Worm (Caenorhabditis elegans) whole organism, L3 larva: ENCODE results near the gene twk-20.

Experiments used
- ZK546.5 ChIP-seq: sonication (generic microtip); optimal IDR thresholded peaks from 2 replicates; lab custom pipeline; 2017; ENCODE audit warnings: missing biosample characterization, missing genetic modification characterization
- aly-2 ChIP-seq: fragments of 150-350 bp; optimal IDR thresholded peaks from 2 replicates; lab custom pipeline; 2014; ENCODE audit warnings: missing biosample characterization, missing genetic modification characterization
- ama-1 ChIP-seq: fragments of 150-350 bp; optimal IDR thresholded peaks from 2 replicates; lab custom pipeline; 2018
- ceh-16 ChIP-seq: sonication (generic microtip); optimal IDR thresholded peaks from 2 replicates; lab custom pipeline; 2017; ENCODE audit warnings: missing biosample characterization, missing genetic modification characterization
- ceh-82 ChIP-seq: fragments of 150-350 bp; optimal IDR thresholded peaks from 2 replicates; lab custom pipeline; 2014; ENCODE audit warnings: missing biosample characterization, missing genetic modification characterization
- daf-12 ChIP-seq: fragments of 150-350 bp; optimal IDR thresholded peaks from 2 replicates; lab custom pipeline; 2014; ENCODE audit warnings: missing biosample characterization, missing genetic modification reagents, missing genetic modification characterization
- egl-5 ChIP-seq: fragments of 150-350 bp; optimal IDR thresholded peaks from 2 replicates; lab custom pipeline; 2017; ENCODE audit warnings: missing biosample characterization, missing genetic modification reagents, missing genetic modification characterization, inconsistent platforms
- elt-1 ChIP-seq: fragments of 150-350 bp; optimal IDR thresholded peaks from 2 replicates; lab custom pipeline; 2014; ENCODE audit warnings: missing biosample characterization, missing genetic modification characterization
- elt-2 ChIP-seq: sonication (generic microtip); optimal IDR thresholded peaks from 2 replicates; lab custom pipeline; 2016; ENCODE audit warnings: missing genetic modification reagents, mild to moderate bottlenecking, missing genetic modification characterization, missing compliant biosample characterization
- elt-3 ChIP-seq, 3 experiments: fragments of 150-350 bp in 1 of 3; sonication (generic microtip) in 2 of 3; optimal IDR thresholded peaks; 2 replicates in 2 of 3; 4 replicates in 1 of 3; lab custom pipeline; 2014 to 2017; ENCODE audit warnings: missing biosample characterization in 3 of 3, missing genetic modification characterization in 3 of 3
- fkh-10 ChIP-seq: sonication (generic microtip); optimal IDR thresholded peaks from 2 replicates; lab custom pipeline; 2017; ENCODE audit warnings: missing biosample characterization, missing genetic modification reagents, missing genetic modification characterization
- fkh-2 ChIP-seq: fragments of 150-350 bp; optimal IDR thresholded peaks from 2 replicates; lab custom pipeline; 2014; ENCODE audit warnings: missing biosample characterization, missing genetic modification reagents, missing genetic modification characterization
- fos-1 ChIP-seq: fragments of 150-350 bp; optimal IDR thresholded peaks from 2 replicates; lab custom pipeline; 2014; ENCODE audit warnings: missing biosample characterization, missing genetic modification characterization
- hmg-11 ChIP-seq: sonication (generic microtip); optimal IDR thresholded peaks from 2 replicates; lab custom pipeline; 2016; ENCODE audit warnings: missing genetic modification characterization, missing compliant biosample characterization
- jun-1 ChIP-seq: fragments of 150-350 bp; optimal IDR thresholded peaks from 2 replicates; lab custom pipeline; 2014; ENCODE audit warnings: missing biosample characterization, missing genetic modification reagents, missing genetic modification characterization
- lin-15B ChIP-seq: fragments of 150-350 bp; optimal IDR thresholded peaks from 2 replicates; lab custom pipeline; 2014; ENCODE audit warnings: missing biosample characterization, missing genetic modification characterization
- lin-39 ChIP-seq: fragments of 150-350 bp; optimal IDR thresholded peaks from 2 replicates; lab custom pipeline; 2018; ENCODE audit warnings: missing biosample characterization, missing genetic modification reagents, missing genetic modification characterization
- lsy-12 ChIP-seq: sonication (generic microtip); optimal IDR thresholded peaks from 2 replicates; lab custom pipeline; 2016; ENCODE audit warnings: mild to moderate bottlenecking, missing genetic modification characterization, missing compliant biosample characterization
- nfya-1 ChIP-seq: sonication (generic microtip); optimal IDR thresholded peaks from 2 replicates; lab custom pipeline; 2017; ENCODE audit warnings: missing genetic modification characterization, mild to moderate bottlenecking, missing compliant biosample characterization, antibody characterized with exemption, moderate library complexity; ENCODE audit not compliant: insufficient read depth
- nhr-11 ChIP-seq: fragments of 150-350 bp; optimal IDR thresholded peaks from 2 replicates; lab custom pipeline; 2014; ENCODE audit warnings: missing biosample characterization, missing genetic modification characterization
- nhr-12 ChIP-seq: fragments of 150-350 bp; optimal IDR thresholded peaks from 2 replicates; lab custom pipeline; 2014; ENCODE audit warnings: missing biosample characterization, missing genetic modification characterization
- nhr-23 ChIP-seq: fragments of 150-350 bp; optimal IDR thresholded peaks from 2 replicates; lab custom pipeline; 2014; ENCODE audit warnings: missing biosample characterization, missing genetic modification reagents, missing genetic modification characterization
- nhr-25 ChIP-seq: sonication (generic microtip); optimal IDR thresholded peaks from 2 replicates; lab custom pipeline; 2017; ENCODE audit warnings: missing biosample characterization, missing genetic modification characterization
- nhr-28 ChIP-seq: fragments of 150-350 bp; optimal IDR thresholded peaks from 2 replicates; lab custom pipeline; 2014; ENCODE audit warnings: missing biosample characterization, missing genetic modification characterization
- nhr-43 ChIP-seq: sonication (generic microtip); optimal IDR thresholded peaks from 2 replicates; lab custom pipeline; 2016; ENCODE audit warnings: mild to moderate bottlenecking, missing genetic modification characterization, missing compliant biosample characterization; ENCODE audit not compliant: poor library complexity, severe bottlenecking
- nhr-67 ChIP-seq: fragments of 150-350 bp; optimal IDR thresholded peaks from 2 replicates; lab custom pipeline; 2014; ENCODE audit warnings: missing biosample characterization, missing genetic modification characterization
- nhr-76 ChIP-seq: fragments of 150-350 bp; sonication (generic microtip); optimal IDR thresholded peaks from 5 replicates; lab custom pipeline; 2014; ENCODE audit warnings: missing biosample characterization, missing genetic modification characterization
- pha-4 ChIP-seq: fragments of 150-350 bp; optimal IDR thresholded peaks from 2 replicates; lab custom pipeline; 2014; ENCODE audit warnings: missing biosample characterization, missing genetic modification reagents, missing genetic modification characterization
- pqm-1 ChIP-seq: fragments of 150-350 bp; optimal IDR thresholded peaks from 2 replicates; lab custom pipeline; 2017; ENCODE audit warnings: missing biosample characterization, missing genetic modification characterization, inconsistent platforms
- sea-2 ChIP-seq: fragments of 150-350 bp; sonication (generic microtip); optimal IDR thresholded peaks from 4 replicates; lab custom pipeline; 2014; ENCODE audit warnings: missing biosample characterization, missing genetic modification reagents, missing genetic modification characterization
- skn-1 ChIP-seq: fragments of 150-350 bp; optimal IDR thresholded peaks from 2 replicates; lab custom pipeline; 2014; ENCODE audit warnings: missing biosample characterization, missing genetic modification characterization
- snpc-4 ChIP-seq: fragments of 150-350 bp; optimal IDR thresholded peaks from 2 replicates; lab custom pipeline; 2014; ENCODE audit warnings: missing biosample characterization, missing genetic modification characterization
- tbx-2 ChIP-seq: sonication (generic microtip); optimal IDR thresholded peaks from 2 replicates; lab custom pipeline; 2016; ENCODE audit warnings: mild to moderate bottlenecking, missing genetic modification characterization, missing compliant biosample characterization
- unc-62 ChIP-seq: fragments of 150-350 bp; sonication (generic microtip); optimal IDR thresholded peaks from 4 replicates; lab custom pipeline; 2014; ENCODE audit warnings: missing biosample characterization, missing genetic modification reagents, missing genetic modification characterization
- zag-1 ChIP-seq: fragments of 150-350 bp; optimal IDR thresholded peaks from 2 replicates; lab custom pipeline; 2014; ENCODE audit warnings: missing biosample characterization, missing genetic modification characterization
- ztf-11 ChIP-seq: fragments of 150-350 bp; optimal IDR thresholded peaks from 2 replicates; lab custom pipeline; 2014; ENCODE audit warnings: missing biosample characterization, missing genetic modification characterization

Gene twk-20

DNA sequence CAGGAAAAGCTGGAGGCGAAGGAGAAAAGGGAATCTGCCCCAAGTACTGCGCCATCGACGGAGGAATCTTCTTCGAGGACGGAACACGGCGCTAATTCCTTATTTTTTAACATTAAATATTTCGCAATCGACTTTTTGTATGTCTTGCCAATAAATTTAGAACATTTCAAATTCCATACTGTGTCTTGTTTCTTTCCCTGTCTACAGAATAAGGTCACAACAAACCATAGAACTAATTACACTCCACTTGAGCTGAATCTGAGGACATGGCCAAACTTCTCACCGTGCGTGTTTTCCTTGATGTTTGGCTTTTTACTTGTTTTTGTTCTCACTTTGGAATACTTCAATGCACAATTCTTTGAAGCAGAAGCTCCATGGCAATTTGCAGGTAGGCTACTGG, 47.3 kb upstream of the twk-20 start, which contains the start of gene F54B11.4:
Gene F54B11.4, plus strand, starts transcription at position 301 of the 400 bp plus-strand sequence.
- TF ChIP-seq daf-12 (tag; lab: Kevin White, UChicago) (no peak), snpc-4 (no peak), skn-1 (tag; lab: Kevin White, UChicago) (no peak), nhr-23 (tag; lab: Kevin White, UChicago) (no peak), zag-1 (tag; lab: Kevin White, UChicago) (no peak), elt-3 (tag; optimal IDR thresholded peaks at IDR 0.05; lab: Kevin White, UChicago) (no peak), nhr-25 (tag; lab: Kevin White, UChicago) (no peak), ZK546.5 (tag; lab: Kevin White, UChicago) (no peak), nfya-1 (no peak), nhr-12 (tag; lab: Kevin White, UChicago) (no peak), nhr-28 (tag; lab: Kevin White, UChicago) (no peak), nhr-76 (no peak), aly-2 (no peak)

DNA sequence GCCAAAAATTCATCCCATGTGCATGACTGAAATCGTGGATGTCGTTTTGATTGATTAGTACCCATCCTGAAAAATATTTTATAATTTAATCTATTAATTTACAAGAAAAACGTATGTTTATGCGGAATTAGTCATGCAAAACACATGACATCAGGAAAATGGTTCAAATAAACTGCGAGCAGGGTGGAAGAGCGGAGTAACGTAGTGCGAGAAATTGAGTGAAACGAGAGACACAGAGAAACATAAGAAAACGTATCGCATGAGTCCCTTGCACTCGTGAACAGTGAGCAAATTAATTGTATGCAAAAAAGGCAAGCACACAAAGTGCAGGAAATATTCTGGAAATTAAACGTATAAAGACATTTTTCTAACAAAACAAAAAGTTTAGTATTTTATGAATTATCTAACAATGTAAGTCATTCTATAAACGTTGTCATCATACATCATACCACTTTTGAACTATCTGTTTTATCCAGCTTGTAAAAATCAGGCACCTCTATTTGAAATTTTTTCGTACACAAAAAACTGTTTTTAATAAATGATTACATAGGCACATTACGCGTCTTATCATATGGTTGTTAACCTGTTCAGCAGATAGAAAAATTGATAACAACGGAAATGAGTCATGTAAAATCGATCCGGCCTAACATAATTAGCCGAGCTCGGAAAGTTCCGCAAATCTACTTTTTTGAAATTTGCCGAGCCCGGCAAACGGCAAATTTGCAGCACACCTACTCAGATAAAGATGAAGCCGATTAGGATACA, 43.5 kb upstream of the twk-20 start, which contains the start of gene F54B11.5:
Gene F54B11.5, minus strand, starts transcription at position 66 of the 765 bp plus-strand sequence.
- peak; percentile 60 for TF ChIP-seq nfya-1
- TF ChIP-seq lin-39 (tag; lab: Kevin White, UChicago), result peak; percentile 28
- TF ChIP-seq ZK546.5 (tag; lab: Kevin White, UChicago), result no peak
- TF ChIP-seq nhr-25 (tag; lab: Kevin White, UChicago), result peak; percentile 20
- TF ChIP-seq nhr-23 (tag; lab: Kevin White, UChicago), result peak; percentile 7
- TF ChIP-seq fkh-2, result no peak
- peak; percentile 76 for TF ChIP-seq hmg-11 (tag; lab: Kevin White, UChicago)
- peak; percentile 49 for TF ChIP-seq lin-15B (tag; lab: Kevin White, UChicago)
- peak; percentile 52 for TF ChIP-seq pqm-1 (tag; lab: Kevin White, UChicago)
- TF ChIP-seq snpc-4, result peak; percentile 47
- peak; percentile 66 for TF ChIP-seq pha-4
- TF ChIP-seq elt-2, result peak; percentile 65
- TF ChIP-seq fos-1 (tag; lab: Kevin White, UChicago), result peak; percentile 21
- no peak for TF ChIP-seq fkh-10 (GFP tag; lab: Kevin White, UChicago)

DNA sequence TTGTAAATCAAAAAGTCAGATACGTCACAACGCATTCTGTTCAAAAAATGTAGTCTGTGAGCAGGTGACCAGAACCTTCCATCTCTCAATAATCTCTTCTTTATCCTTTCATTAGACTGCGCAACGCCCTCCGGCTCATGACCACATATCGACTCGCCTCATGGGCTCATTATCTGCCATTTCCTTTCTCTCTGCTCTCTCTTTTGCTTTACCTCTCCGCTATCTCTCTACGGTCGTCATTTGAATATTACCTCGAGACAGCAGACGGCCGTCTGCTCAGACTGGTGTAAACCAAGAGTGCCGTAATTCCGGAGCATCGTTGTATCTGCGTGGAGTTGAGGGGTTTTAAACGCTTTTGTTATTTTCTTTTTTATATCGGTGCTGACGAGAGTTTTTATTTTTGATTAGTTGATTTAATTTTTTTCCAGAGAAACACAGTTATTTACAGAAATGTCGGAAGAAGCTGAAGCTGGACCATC, 41.6 kb upstream of the twk-20 start, which contains the start of gene bra-1:
Gene bra-1, plus strand, starts transcription at position 429 of the 479 bp plus-strand sequence.
- peak; percentile 60 for TF ChIP-seq lin-39 (tag; lab: Kevin White, UChicago)
- TF ChIP-seq aly-2, result no peak
- peak; percentile 68 for TF ChIP-seq pha-4
- peak; percentile 35 for TF ChIP-seq nhr-11 (tag; lab: Kevin White, UChicago)
- TF ChIP-seq fkh-10 (GFP tag; lab: Kevin White, UChicago), result peak; percentile 27
- TF ChIP-seq pqm-1 (tag; lab: Kevin White, UChicago), result peak; percentile 38
- no peak for TF ChIP-seq ama-1 (lab: Kevin White, UChicago)
- TF ChIP-seq hmg-11 (tag; lab: Kevin White, UChicago), result peak; percentile 24
- TF ChIP-seq elt-2, result peak; percentile 51
- peak; percentile 27 for TF ChIP-seq snpc-4
- TF ChIP-seq nfya-1, result peak; percentile 68
- peak; percentile 42 for TF ChIP-seq lin-15B (tag; lab: Kevin White, UChicago)
- TF ChIP-seq nhr-67 (tag; lab: Kevin White, UChicago), result no peak

DNA sequence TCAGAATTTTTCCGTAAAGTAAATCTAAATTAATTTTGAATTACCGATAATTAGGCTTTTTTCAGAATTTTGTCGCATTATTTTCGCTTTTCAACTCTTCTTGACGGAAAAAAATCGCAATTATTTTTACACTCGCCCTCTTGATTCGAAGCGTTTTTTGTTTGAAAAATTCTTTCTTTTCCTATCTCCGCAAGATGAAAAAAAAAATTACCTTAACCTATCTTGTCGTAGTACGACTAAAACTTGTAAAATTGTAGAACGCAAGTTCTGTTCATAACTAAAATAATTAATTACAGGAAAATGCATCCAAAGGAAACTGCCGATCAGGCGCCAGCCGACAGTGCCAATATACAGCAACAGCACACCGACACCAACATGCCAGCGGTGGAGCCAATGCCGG, 39.5 kb upstream of the twk-20 start, which contains the start of gene F54B11.7:
Gene F54B11.7, plus strand, starts transcription at position 301 of the 400 bp plus-strand sequence.
- no peak for TF ChIP-seq egl-5 (tag; lab: Kevin White, UChicago)
- no peak for TF ChIP-seq ZK546.5 (tag; lab: Kevin White, UChicago)
- TF ChIP-seq lsy-12, result no peak
- TF ChIP-seq nfya-1, result no peak
- TF ChIP-seq ztf-11 (tag; lab: Kevin White, UChicago), result no peak
- no peak for TF ChIP-seq ceh-82
- TF ChIP-seq fos-1 (tag; lab: Kevin White, UChicago), result no peak
- TF ChIP-seq jun-1 (tag; lab: Kevin White, UChicago), result no peak
- no peak for TF ChIP-seq aly-2
- no peak for TF ChIP-seq nhr-25 (tag; lab: Kevin White, UChicago)
- no peak for TF ChIP-seq unc-62 (GFP tag; lab: Kevin White, UChicago)
- TF ChIP-seq nhr-76, result no peak
- no peak for TF ChIP-seq tbx-2 (tag; lab: Kevin White, UChicago)
- no peak for TF ChIP-seq snpc-4
- TF ChIP-seq nhr-12 (tag; lab: Kevin White, UChicago), result no peak
- no peak for TF ChIP-seq hmg-11 (tag; lab: Kevin White, UChicago)
- no peak for TF ChIP-seq nhr-43 (tag; lab: Kevin White, UChicago)
- TF ChIP-seq elt-1 (tag; lab: Kevin White, UChicago), result no peak
- TF ChIP-seq sea-2, result no peak
- no peak for TF ChIP-seq ceh-16
- TF ChIP-seq, all 47 proteins: peak for 0
